Worm (Caenorhabditis elegans) whole organism, early embryonic: ENCODE measurements around the gene srsx-5.

Source experiments
- B0310.2 ChIP-seq: sonication (generic microtip); optimal IDR thresholded peaks from 2 replicates; lab custom pipeline; 2016; ENCODE audit warnings: mild to moderate bottlenecking, missing genetic modification characterization, missing compliant biosample characterization
- F13C5.2 ChIP-seq: sonication (generic microtip); optimal IDR thresholded peaks from 2 replicates; lab custom pipeline; 2017; ENCODE audit warnings: mild to moderate bottlenecking, missing genetic modification characterization, inconsistent platforms, missing compliant biosample characterization
- aly-1 ChIP-seq: sonication (generic microtip); optimal IDR thresholded peaks from 2 replicates; lab custom pipeline; 2016; ENCODE audit warnings: missing genetic modification characterization, missing compliant biosample characterization
- ama-1 ChIP-seq: fragments of 150-350 bp; optimal IDR thresholded peaks from 2 replicates; lab custom pipeline; 2014
- ceh-13 ChIP-seq: fragments of 200-800 bp; sonication (Bioruptor generic); optimal IDR thresholded peaks from 2 replicates; lab custom pipeline; 2018; ENCODE audit warnings: mild to moderate bottlenecking, missing genetic modification characterization, missing compliant biosample characterization
- ceh-36 ChIP-seq: sonication (generic microtip); optimal IDR thresholded peaks from 2 replicates; lab custom pipeline; 2016; ENCODE audit warnings: missing genetic modification characterization, inconsistent platforms, missing compliant biosample characterization
- ets-7 ChIP-seq: sonication (generic microtip); optimal IDR thresholded peaks from 2 replicates; lab custom pipeline; 2016; ENCODE audit warnings: missing genotype, missing genetic modification characterization, missing compliant biosample characterization
- flt-1 ChIP-seq: fragments of 200-800 bp; sonication (Bioruptor generic); IDR thresholded peaks from 2 replicates; pipeline ENCODE4 v1.3.6; 2022; ENCODE audit warnings: missing genetic modification characterization, missing compliant biosample characterization
- hmbx-1 ChIP-seq: sonication (generic microtip); optimal IDR thresholded peaks from 2 replicates; lab custom pipeline; 2016; ENCODE audit warnings: mild to moderate bottlenecking, missing genetic modification characterization, missing compliant biosample characterization
- hmg-4 ChIP-seq: fragments of 200-800 bp; sonication (Bioruptor generic); optimal IDR thresholded peaks from 2 replicates; lab custom pipeline; 2018; ENCODE audit warnings: mild to moderate bottlenecking, missing genetic modification characterization, missing compliant biosample characterization
- hnd-1 ChIP-seq: sonication (generic microtip); optimal IDR thresholded peaks from 2 replicates; lab custom pipeline; 2016; ENCODE audit warnings: missing genetic modification characterization, missing compliant biosample characterization
- pes-1 ChIP-seq: fragments of 200-800 bp; sonication (Bioruptor generic); IDR thresholded peaks from 2 replicates; pipeline ENCODE4 v1.3.6; 2022; ENCODE audit warnings: missing genetic modification reagents, missing genetic modification characterization, missing compliant biosample characterization
- scrt-1 ChIP-seq: fragments of 200-800 bp; sonication (Bioruptor generic); IDR thresholded peaks from 2 replicates; pipeline ENCODE4 v1.3.6; 2022; ENCODE audit warnings: missing genetic modification characterization, missing compliant biosample characterization
- sea-1 ChIP-seq: fragments of 200-800 bp; sonication (Bioruptor generic); conservative IDR thresholded peaks from 2 replicates; pipeline ENCODE4 v1.3.6; 2022; ENCODE audit warnings: missing genetic modification characterization, missing compliant biosample characterization
- tbx-11 ChIP-seq: fragments of 200-800 bp; sonication (Bioruptor generic); IDR thresholded peaks from 2 replicates; pipeline ENCODE4 v1.3.6; 2022; ENCODE audit warnings: missing genetic modification characterization, missing compliant biosample characterization
- tbx-37 ChIP-seq: fragments of 200-800 bp; sonication (Bioruptor generic); conservative IDR thresholded peaks from 2 replicates; pipeline ENCODE4 v1.3.6; 2022; ENCODE audit warnings: missing genetic modification reagents, missing genetic modification characterization, missing compliant biosample characterization
- tra-4 ChIP-seq: sonication (generic microtip); optimal IDR thresholded peaks from 2 replicates; lab custom pipeline; 2017; ENCODE audit warnings: missing genetic modification characterization, missing compliant biosample characterization

The srsx-5 gene

ce11 chrV:7904389-7904788 is 24.4 kb upstream of the srsx-5 start:
- no peak for TF ChIP-seq sea-1 (GFP tag; lab: Robert Waterston, UW)

- TF ChIP-seq tra-4 (no peak), ceh-36 (tag; lab: Kevin White, UChicago) (no peak), scrt-1 (GFP tag; lab: Robert Waterston, UW) (no peak), sea-1 (GFP tag; lab: Robert Waterston, UW) (no peak), tbx-37 (no peak), ceh-13 (GFP tag; lab: Kevin White, UChicago) (no peak), pes-1 (GFP tag; lab: Robert Waterston, UW) (no peak), B0310.2 (tag; lab: Kevin White, UChicago) (no peak), F13C5.2 (tag; lab: Kevin White, UChicago) (no peak), ama-1 (no peak), flt-1 (no peak), aly-1 (tag; lab: Kevin White, UChicago) (no peak), tbx-11 (GFP tag; lab: Robert Waterston, UW) (no peak), ets-7 (no peak), hmg-4 (GFP tag; lab: Kevin White, UChicago) (no peak), hmbx-1 (tag; lab: Kevin White, UChicago) (no peak), hnd-1 (tag; lab: Kevin White, UChicago) (no peak)
These were observed 20.3 kb upstream of the srsx-5 start for ce11 chrV:7908431-7908830.

ce11 chrV:7925483-7925882 is 3.3 kb upstream of the srsx-5 start, which contains the start of gene srsx-7:
Gene srsx-7 (plus strand): TSS chrV:7925783.
- TF ChIP-seq pes-1 (GFP tag; lab: Robert Waterston, UW): no peak
- TF ChIP-seq tra-4: no peak
- TF ChIP-seq scrt-1 (GFP tag; lab: Robert Waterston, UW): no peak
- TF ChIP-seq flt-1: no peak
- no peak for TF ChIP-seq ama-1
- no peak for TF ChIP-seq tbx-37
- TF ChIP-seq tbx-11 (GFP tag; lab: Robert Waterston, UW): no peak
- no peak for TF ChIP-seq ceh-13 (GFP tag; lab: Kevin White, UChicago)
- TF ChIP-seq aly-1 (tag; lab: Kevin White, UChicago): no peak
- TF ChIP-seq sea-1 (GFP tag; lab: Robert Waterston, UW): no peak

- no peak for TF ChIP-seq tra-4
- TF ChIP-seq pes-1 (GFP tag; lab: Robert Waterston, UW): no peak
- TF ChIP-seq hmg-4 (GFP tag; lab: Kevin White, UChicago): no peak
- no peak for TF ChIP-seq tbx-11 (GFP tag; lab: Robert Waterston, UW)
- no peak for TF ChIP-seq aly-1 (tag; lab: Kevin White, UChicago)
These were observed 2.0 kb upstream of the srsx-5 start, which contains the start of gene srsx-6 for ce11 chrV:7926784-7927183. Gene srsx-6 (plus strand): TSS chrV:7927084.

- no peak for TF ChIP-seq aly-1 (tag; lab: Kevin White, UChicago)
- TF ChIP-seq hmg-4 (GFP tag; lab: Kevin White, UChicago): no peak
- no peak for TF ChIP-seq hmbx-1 (tag; lab: Kevin White, UChicago)
- TF ChIP-seq ets-7: no peak
- TF ChIP-seq ama-1: no peak
- no peak for TF ChIP-seq B0310.2 (tag; lab: Kevin White, UChicago)
- TF ChIP-seq tbx-11 (GFP tag; lab: Robert Waterston, UW): no peak
- TF ChIP-seq tra-4: no peak
- no peak for TF ChIP-seq pes-1 (GFP tag; lab: Robert Waterston, UW)
- TF ChIP-seq ceh-36 (tag; lab: Kevin White, UChicago): no peak
These were observed 4.2 kb downstream of the srsx-5 start, which contains the start of gene ncx-10 for ce11 chrV:7932998-7933397. Gene ncx-10 (minus strand): TSS chrV:7933098.

- TF ChIP-seq hnd-1 (tag; lab: Kevin White, UChicago) (no peak), tra-4 (no peak), tbx-37 (no peak), sea-1 (GFP tag; lab: Robert Waterston, UW) (no peak), ceh-13 (GFP tag; lab: Kevin White, UChicago) (no peak), pes-1 (GFP tag; lab: Robert Waterston, UW) (no peak), ceh-36 (tag; lab: Kevin White, UChicago) (no peak), hmg-4 (GFP tag; lab: Kevin White, UChicago) (no peak), ama-1 (no peak), F13C5.2 (tag; lab: Kevin White, UChicago) (no peak), tbx-11 (GFP tag; lab: Robert Waterston, UW) (no peak), aly-1 (tag; lab: Kevin White, UChicago) (no peak), flt-1 (no peak), ets-7 (no peak), B0310.2 (tag; lab: Kevin White, UChicago) (no peak), hmbx-1 (tag; lab: Kevin White, UChicago) (no peak)
These were observed 8.4 kb downstream of the srsx-5 start, which contains the start of gene srsx-3 for ce11 chrV:7937152-7937551. Gene srsx-3 (minus strand): TSS chrV:7937252.

ce11 chrV:7940299-7940698 is 11.5 kb downstream of the srsx-5 start, which contains the start of gene srt-53:
Gene srt-53 (minus strand): TSS chrV:7940399.
- no peak for TF ChIP-seq scrt-1 (GFP tag; lab: Robert Waterston, UW)
- TF ChIP-seq ets-7: no peak
- no peak for TF ChIP-seq tbx-11 (GFP tag; lab: Robert Waterston, UW)
- TF ChIP-seq hmg-4 (GFP tag; lab: Kevin White, UChicago): no peak
- no peak for TF ChIP-seq sea-1 (GFP tag; lab: Robert Waterston, UW)
- no peak for TF ChIP-seq aly-1 (tag; lab: Kevin White, UChicago)
- TF ChIP-seq tra-4: no peak
- TF ChIP-seq hnd-1 (tag; lab: Kevin White, UChicago): no peak

ce11 chrV:7943568-7943967 is 14.8 kb downstream of the srsx-5 start, which contains the start of gene Y97E10B.1:
Gene Y97E10B.1 (plus strand): TSS chrV:7943868.
- TF ChIP-seq ama-1: no peak
- no peak for TF ChIP-seq hnd-1 (tag; lab: Kevin White, UChicago)
- TF ChIP-seq ets-7: no peak
- TF ChIP-seq tbx-37: no peak
- TF ChIP-seq scrt-1 (GFP tag; lab: Robert Waterston, UW): no peak
- TF ChIP-seq B0310.2 (tag; lab: Kevin White, UChicago): no peak
- no peak for TF ChIP-seq sea-1 (GFP tag; lab: Robert Waterston, UW)
- TF ChIP-seq pes-1 (GFP tag; lab: Robert Waterston, UW): no peak
- no peak for TF ChIP-seq ceh-36 (tag; lab: Kevin White, UChicago)
- TF ChIP-seq aly-1 (tag; lab: Kevin White, UChicago): no peak
- TF ChIP-seq hmbx-1 (tag; lab: Kevin White, UChicago): no peak
